Worm (Caenorhabditis elegans) whole organism, L2 larva: ENCODE results near the gene Y43F8B.2.

Source experiments
- F13H6.1 ChIP-seq: sonication (generic microtip); optimal IDR thresholded peaks from 2 replicates; lab custom pipeline; 2016; ENCODE audit warnings: missing genetic modification characterization, missing compliant biosample characterization
- R02D3.7 ChIP-seq: fragments of 150-350 bp; optimal IDR thresholded peaks from 2 replicates; lab custom pipeline; 2014; ENCODE audit warnings: missing biosample characterization, missing genetic modification characterization
- Y55F3AM.14 ChIP-seq: fragments of 200-800 bp; sonication (Bioruptor generic); optimal IDR thresholded peaks from 2 replicates; lab custom pipeline; 2018; ENCODE audit warnings: mild to moderate bottlenecking, missing genetic modification characterization, missing compliant biosample characterization
- ZK546.5 ChIP-seq: sonication (generic microtip); optimal IDR thresholded peaks from 2 replicates; lab custom pipeline; 2017; ENCODE audit warnings: missing biosample characterization, missing genetic modification characterization
- alr-1 ChIP-seq: fragments of 150-350 bp; optimal IDR thresholded peaks from 2 replicates; lab custom pipeline; 2014; ENCODE audit warnings: missing biosample characterization, missing genetic modification characterization
- aly-2 ChIP-seq: fragments of 150-350 bp; optimal IDR thresholded peaks from 2 replicates; lab custom pipeline; 2014; ENCODE audit warnings: missing biosample characterization, missing genetic modification characterization
- ama-1 ChIP-seq: fragments of 150-350 bp; optimal IDR thresholded peaks from 2 replicates; lab custom pipeline; 2018; ENCODE audit warnings: inconsistent platforms
- ceh-16 ChIP-seq: fragments of 150-350 bp; optimal IDR thresholded peaks from 2 replicates; lab custom pipeline; 2014; ENCODE audit warnings: missing biosample characterization, missing genetic modification characterization
- ceh-82 ChIP-seq: fragments of 150-350 bp; optimal IDR thresholded peaks from 2 replicates; lab custom pipeline; 2014; ENCODE audit warnings: missing biosample characterization, missing genetic modification characterization
- crh-2 ChIP-seq: sonication (generic microtip); optimal IDR thresholded peaks from 2 replicates; lab custom pipeline; 2017; ENCODE audit warnings: missing biosample characterization, missing genetic modification characterization
- dmd-4 ChIP-seq: sonication (generic microtip); optimal IDR thresholded peaks from 2 replicates; lab custom pipeline; 2017; ENCODE audit warnings: missing biosample characterization, missing genetic modification characterization
- egl-27 ChIP-seq: sonication (generic microtip); optimal IDR thresholded peaks from 3 replicates; lab custom pipeline; 2017; ENCODE audit warnings: missing biosample characterization, missing genetic modification reagents, missing genetic modification characterization
- elt-1 ChIP-seq: fragments of 150-350 bp; optimal IDR thresholded peaks from 2 replicates; lab custom pipeline; 2014; ENCODE audit warnings: missing biosample characterization, missing genetic modification characterization
- elt-3 ChIP-seq: sonication (generic microtip); optimal IDR thresholded peaks from 2 replicates; lab custom pipeline; 2017; ENCODE audit warnings: missing biosample characterization, missing genetic modification characterization
- gmeb-1 ChIP-seq: fragments of 150-350 bp; optimal IDR thresholded peaks from 2 replicates; lab custom pipeline; 2014; ENCODE audit warnings: missing biosample characterization, missing genetic modification characterization
- lin-13 ChIP-seq: fragments of 150-350 bp; optimal IDR thresholded peaks from 2 replicates; lab custom pipeline; 2014; ENCODE audit warnings: missing biosample characterization, missing genetic modification reagents, missing genetic modification characterization
- lin-39 ChIP-seq: fragments of 150-350 bp; optimal IDR thresholded peaks from 2 replicates; lab custom pipeline; 2014; ENCODE audit warnings: missing biosample characterization, missing genetic modification reagents, missing genetic modification characterization
- lsy-2 ChIP-seq, 2 experiments: fragments of 150-350 bp in 1 of 2; sonication (generic microtip) in 1 of 2; optimal IDR thresholded peaks; 2 replicates each; lab custom pipeline; 2014 to 2017; ENCODE audit warnings: missing biosample characterization in 2 of 2, missing genetic modification characterization in 2 of 2
- mab-5 ChIP-seq: fragments of 150-350 bp; optimal IDR thresholded peaks from 2 replicates; lab custom pipeline; 2014; ENCODE audit warnings: missing biosample characterization, missing genetic modification characterization
- mdl-1 ChIP-seq, 2 experiments: fragments of 150-350 bp in 1 of 2; sonication (generic microtip) in 1 of 2; optimal IDR thresholded peaks; 2 replicates each; lab custom pipeline; 2017; ENCODE audit warnings: missing biosample characterization in 2 of 2, missing genetic modification characterization in 2 of 2
- nhr-10 ChIP-seq: sonication (generic microtip); optimal IDR thresholded peaks from 2 replicates; lab custom pipeline; 2017; ENCODE audit warnings: missing biosample characterization, missing genetic modification characterization
- nhr-11 ChIP-seq: fragments of 150-350 bp; optimal IDR thresholded peaks from 2 replicates; lab custom pipeline; 2014; ENCODE audit warnings: missing biosample characterization, missing genetic modification characterization
- nhr-129 ChIP-seq: fragments of 150-350 bp; optimal IDR thresholded peaks from 2 replicates; lab custom pipeline; 2014; ENCODE audit warnings: missing biosample characterization, missing genetic modification characterization
- nhr-23 ChIP-seq: fragments of 150-350 bp; optimal IDR thresholded peaks from 2 replicates; lab custom pipeline; 2014; ENCODE audit warnings: missing biosample characterization, missing genetic modification reagents, missing genetic modification characterization
- nhr-237 ChIP-seq: fragments of 150-350 bp; optimal IDR thresholded peaks from 2 replicates; lab custom pipeline; 2014; ENCODE audit warnings: missing biosample characterization, missing genetic modification characterization
- nhr-25 ChIP-seq: fragments of 150-350 bp; sonication (generic microtip); optimal IDR thresholded peaks from 3 replicates; lab custom pipeline; 2014; ENCODE audit warnings: missing biosample characterization, missing genetic modification characterization
- nhr-6 ChIP-seq: fragments of 150-350 bp; optimal IDR thresholded peaks from 2 replicates; lab custom pipeline; 2014; ENCODE audit warnings: missing biosample characterization, missing genetic modification characterization
- nhr-77 ChIP-seq: fragments of 150-350 bp; optimal IDR thresholded peaks from 2 replicates; lab custom pipeline; 2014; ENCODE audit warnings: missing biosample characterization, missing genetic modification characterization
- peb-1 ChIP-seq: fragments of 150-350 bp; optimal IDR thresholded peaks from 2 replicates; lab custom pipeline; 2014; ENCODE audit warnings: missing biosample characterization, missing genetic modification characterization
- sma-3 ChIP-seq: sonication (generic microtip); optimal IDR thresholded peaks from 2 replicates; lab custom pipeline; 2016; ENCODE audit warnings: missing genetic modification reagents, missing genetic modification characterization, missing compliant biosample characterization
- sma-9 ChIP-seq, 2 experiments: fragments of 150-350 bp in 1 of 2; sonication (generic microtip) in 1 of 2; optimal IDR thresholded peaks; 2 replicates each; lab custom pipeline; 2014 to 2016; ENCODE audit warnings: missing genetic modification characterization in 2 of 2, mild to moderate bottlenecking in 1 of 2, missing biosample characterization in 1 of 2, missing compliant biosample characterization in 1 of 2, missing genetic modification reagents in 1 of 2, moderate library complexity in 1 of 2
- unc-39 ChIP-seq: fragments of 150-350 bp; optimal IDR thresholded peaks from 2 replicates; lab custom pipeline; 2014; ENCODE audit warnings: missing biosample characterization, missing genetic modification characterization
- unc-55 ChIP-seq: fragments of 150-350 bp; sonication (generic microtip); optimal IDR thresholded peaks from 3 replicates; lab custom pipeline; 2014; ENCODE audit warnings: missing biosample characterization, missing genetic modification reagents, missing genetic modification characterization
- ztf-1 ChIP-seq: fragments of 200-800 bp; sonication (Bioruptor generic); conservative IDR thresholded peaks from 2 replicates; pipeline ENCODE4 v1.3.6; 2022; ENCODE audit warnings: missing genetic modification characterization, missing compliant biosample characterization
- ztf-11 ChIP-seq: sonication (generic microtip); optimal IDR thresholded peaks from 2 replicates; lab custom pipeline; 2017; ENCODE audit warnings: missing biosample characterization, missing genetic modification characterization
- ztf-4 ChIP-seq: fragments of 150-350 bp; optimal IDR thresholded peaks from 2 replicates; lab custom pipeline; 2014; ENCODE audit warnings: missing biosample characterization, missing genetic modification characterization

Gene Y43F8B.2

DNA sequence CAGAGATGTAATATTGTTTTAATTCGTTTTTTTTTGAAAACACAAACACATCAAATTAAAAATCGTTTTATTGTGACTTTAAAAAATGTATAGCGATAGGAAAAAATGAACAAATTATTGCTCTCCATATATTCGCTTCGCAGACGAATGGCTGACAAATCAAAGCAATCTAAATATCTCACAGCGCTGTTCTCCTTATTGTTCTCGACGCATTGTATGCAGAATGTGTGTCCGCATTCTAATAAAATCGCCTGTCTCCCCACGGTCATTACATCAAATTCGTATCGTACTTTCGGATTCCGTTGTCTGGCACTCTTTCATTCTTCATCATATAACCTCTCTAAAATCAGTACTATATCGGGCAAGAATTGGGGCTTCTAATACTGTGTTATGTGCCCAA, 55.1 kb downstream of the Y43F8B.2 start, which contains the start of gene Y43F8B.9:
TSS of gene Y43F8B.9 (plus strand) at position 301 of the 400 bp plus-strand sequence.
- TF ChIP-seq nhr-77 (tag; lab: Kevin White, UChicago), result no peak
- TF ChIP-seq elt-3 (tag; lab: Kevin White, UChicago), result no peak
- no peak for TF ChIP-seq unc-39 (tag; lab: Kevin White, UChicago)
- TF ChIP-seq nhr-6, result no peak
- no peak for TF ChIP-seq crh-2 (tag; lab: Kevin White, UChicago)
- TF ChIP-seq Y55F3AM.14 (GFP tag; lab: Kevin White, UChicago), result no peak
- no peak for TF ChIP-seq ztf-4 (tag; lab: Kevin White, UChicago)
- no peak for TF ChIP-seq R02D3.7
- no peak for TF ChIP-seq elt-1 (tag; lab: Kevin White, UChicago)
- no peak for TF ChIP-seq dmd-4 (tag; lab: Kevin White, UChicago)
- no peak for TF ChIP-seq ztf-1 (GFP tag; lab: Robert Waterston, UW)
- no peak for TF ChIP-seq mdl-1 (tag; optimal IDR thresholded peaks at IDR 0.05; lab: Kevin White, UChicago)
- TF ChIP-seq lsy-2 (tag; optimal IDR thresholded peaks at IDR 0.05; lab: Kevin White, UChicago), result no peak
- TF ChIP-seq, all 48 proteins: peak for 0

DNA sequence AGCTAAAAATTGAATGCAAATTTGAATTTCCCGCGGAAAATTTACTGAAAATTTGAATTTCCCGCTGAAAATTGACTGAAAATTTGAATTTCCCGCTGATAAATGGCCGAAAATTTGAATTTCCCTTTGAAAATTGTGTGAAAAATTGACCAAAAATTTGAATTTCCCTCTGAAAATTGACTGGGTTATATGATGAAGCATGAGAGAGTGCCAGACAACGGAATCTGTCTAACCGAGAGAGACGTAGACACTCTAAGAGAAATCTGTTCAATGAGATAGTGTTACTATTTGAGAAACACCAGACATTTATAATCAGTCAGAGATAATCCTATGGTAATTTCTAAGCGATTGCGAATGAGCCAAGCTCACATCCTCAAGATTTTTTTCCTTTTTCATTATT, 55.6 kb downstream of the Y43F8B.2 start:
- no peak for TF ChIP-seq sma-9 (GFP tag; optimal IDR thresholded peaks at IDR 0.05; lab: Kevin White, UChicago)
- no peak for TF ChIP-seq sma-9 (tag; optimal IDR thresholded peaks at IDR 0.05; lab: Kevin White, UChicago)
- TF ChIP-seq elt-1 (tag; lab: Kevin White, UChicago), result no peak
- TF ChIP-seq lsy-2 (tag; optimal IDR thresholded peaks at IDR 0.05; lab: Kevin White, UChicago), result no peak
- TF ChIP-seq alr-1 (tag; lab: Kevin White, UChicago), result no peak
- TF ChIP-seq peb-1 (tag; lab: Kevin White, UChicago), result no peak
- no peak for TF ChIP-seq ztf-11 (tag; lab: Kevin White, UChicago)
- TF ChIP-seq ceh-16 (tag; lab: Kevin White, UChicago), result no peak
- no peak for TF ChIP-seq unc-55 (GFP tag; lab: Kevin White, UChicago)
- TF ChIP-seq egl-27, result no peak
- TF ChIP-seq nhr-23, result no peak
- no peak for TF ChIP-seq aly-2
- TF ChIP-seq nhr-25 (tag; lab: Kevin White, UChicago), result no peak
- no peak for TF ChIP-seq ceh-82

DNA sequence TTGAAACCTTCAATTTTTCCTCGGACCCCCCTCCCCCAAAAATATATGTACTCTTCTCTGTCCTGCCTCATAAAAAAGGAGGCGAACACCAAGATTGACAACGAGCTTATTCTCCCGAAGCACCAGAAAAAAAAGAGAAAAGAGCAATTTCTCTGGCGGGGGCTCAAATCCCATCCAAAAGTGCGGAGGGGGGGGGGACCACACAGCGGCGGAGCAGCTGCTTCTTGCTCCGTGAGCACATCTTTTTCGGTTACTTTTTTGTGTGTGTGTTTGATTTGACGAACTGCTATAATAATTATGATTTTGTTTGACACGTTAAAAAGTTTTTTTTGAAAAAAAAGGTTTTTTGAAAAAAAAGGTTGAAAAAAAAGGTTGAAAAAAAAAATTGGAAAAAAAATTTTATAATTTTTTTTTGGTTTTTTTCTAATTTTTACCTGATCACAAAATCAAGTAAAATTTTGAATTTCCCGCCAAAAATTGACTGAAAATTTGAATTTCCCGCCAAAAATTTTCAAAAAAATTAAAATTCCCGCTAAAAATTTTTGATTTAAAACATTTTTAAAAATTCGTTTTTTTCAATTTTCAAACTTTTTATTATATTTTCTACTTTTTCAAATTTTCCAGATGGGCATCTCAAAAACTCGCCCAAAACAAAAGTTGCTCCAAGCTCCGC, 58.9 kb downstream of the Y43F8B.2 start, which contains the start of gene Y43F8B.10:
TSS of gene Y43F8B.10 (plus strand) at position 623 of the 673 bp plus-strand sequence.
- TF ChIP-seq mab-5 (tag; lab: Kevin White, UChicago), result no peak
- TF ChIP-seq elt-1 (tag; lab: Kevin White, UChicago), result no peak
- TF ChIP-seq crh-2 (tag; lab: Kevin White, UChicago), result no peak
- TF ChIP-seq mdl-1 (tag; optimal IDR thresholded peaks at IDR 0.05; lab: Kevin White, UChicago), result no peak
- TF ChIP-seq nhr-10, result no peak
- TF ChIP-seq ztf-4 (tag; lab: Kevin White, UChicago), result no peak
- no peak for TF ChIP-seq ztf-1 (GFP tag; lab: Robert Waterston, UW)
- no peak for TF ChIP-seq sma-3 (GFP tag; lab: Kevin White, UChicago)
- TF ChIP-seq unc-39 (tag; lab: Kevin White, UChicago), result no peak
- no peak for TF ChIP-seq sma-9 (GFP tag; optimal IDR thresholded peaks at IDR 0.05; lab: Kevin White, UChicago)
- no peak for TF ChIP-seq sma-9 (tag; optimal IDR thresholded peaks at IDR 0.05; lab: Kevin White, UChicago)
- TF ChIP-seq aly-2, result no peak
- no peak for TF ChIP-seq nhr-129
- no peak for TF ChIP-seq Y55F3AM.14 (GFP tag; lab: Kevin White, UChicago)
- TF ChIP-seq lin-39 (tag; lab: Kevin White, UChicago), result no peak
- no peak for TF ChIP-seq F13H6.1 (tag; lab: Kevin White, UChicago)
- no peak for TF ChIP-seq ceh-16 (tag; lab: Kevin White, UChicago)
- no peak for TF ChIP-seq gmeb-1 (tag; lab: Kevin White, UChicago)
- TF ChIP-seq nhr-237 (tag; lab: Kevin White, UChicago), result no peak
- TF ChIP-seq ama-1 (lab: Kevin White, UChicago), result no peak
- TF ChIP-seq alr-1 (tag; lab: Kevin White, UChicago), result no peak

DNA sequence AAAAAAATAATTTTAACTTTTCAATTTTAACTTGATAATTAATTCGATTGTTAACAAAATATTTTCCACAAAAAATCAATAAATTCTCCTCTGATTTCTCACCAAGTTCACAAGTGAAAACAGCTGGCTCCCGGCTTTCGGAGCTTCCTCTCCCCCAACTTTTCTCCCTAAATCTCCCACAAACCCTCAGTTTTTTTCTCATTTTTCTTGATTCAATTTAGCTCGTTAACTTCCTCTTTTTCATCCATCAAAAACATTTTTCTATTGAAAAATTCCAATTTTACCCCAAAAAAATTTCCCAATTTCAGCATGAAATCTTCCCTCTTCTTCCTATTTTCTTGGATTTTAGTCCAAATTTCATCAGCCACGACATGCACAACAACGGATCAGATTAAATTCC, 62.5 kb downstream of the Y43F8B.2 start, which contains the start of gene Y43F8B.11:
TSS of gene Y43F8B.11 (plus strand) at position 301 of the 400 bp plus-strand sequence.
- TF ChIP-seq lin-13 (GFP tag; lab: Kevin White, UChicago), result no peak
- TF ChIP-seq ztf-1 (GFP tag; lab: Robert Waterston, UW), result no peak
- no peak for TF ChIP-seq nhr-11 (tag; lab: Kevin White, UChicago)
- TF ChIP-seq lin-39 (tag; lab: Kevin White, UChicago), result no peak
- no peak for TF ChIP-seq nhr-25 (tag; lab: Kevin White, UChicago)
- TF ChIP-seq ZK546.5 (tag; lab: Kevin White, UChicago), result no peak
